Worm (Caenorhabditis elegans): Measurements from ENCODE around the gene F09E5.12.

F09E5.12 gene

ce11 chrII:5336035-5336376 lies 34.5 kb downstream of the F09E5.12 start:
- TF ChIP-seq F37D6.2 (tag; optimal IDR thresholded peaks at IDR 0.05) (peak; percentile 23), dmd-6 (GFP tag; IDR thresholded peaks at IDR 0.05) (peak; percentile 20; the same call in 1 of the 2 replicates), aha-1 (tag) (peak; percentile 99), hmg-1.1 (GFP tag; IDR thresholded peaks at IDR 0.05) (peak; percentile 56; the same call in 1 of the 2 replicates), lsy-2 (tag; optimal IDR thresholded peaks at IDR 0.05) (peak in 1 of 2 experiments; percentile 63), ztf-11 (tag; optimal IDR thresholded peaks at IDR 0.05) (no peak), fkh-10 (GFP tag; optimal IDR thresholded peaks at IDR 0.05) (peak; percentile 74), fos-1 (tag; optimal IDR thresholded peaks at IDR 0.05) (no peak), dmd-8 (GFP tag; IDR thresholded peaks at IDR 0.05) (no peak), hlh-30 (tag; optimal IDR thresholded peaks at IDR 0.05; ENCODE audit: insufficient read depth) (peak; percentile 28), egl-43 (GFP tag; IDR thresholded peaks at IDR 0.05) (peak; percentile 67), mdl-1 (tag; optimal IDR thresholded peaks at IDR 0.05) (peak in 1 of 2 experiments; percentile 40), mep-1 (tag; optimal IDR thresholded peaks at IDR 0.05) (peak; percentile 69), Y105C5A.15 (GFP tag; IDR thresholded peaks at IDR 0.05) (peak; percentile 45; the same call in 1 of the 2 replicates), gei-8 (GFP tag; optimal IDR thresholded peaks at IDR 0.05) (no peak), hif-1 (tag; optimal IDR thresholded peaks at IDR 0.05) (peak in 1 of 2 experiments; percentile 69), set-16 (GFP tag; IDR thresholded peaks at IDR 0.05) (peak; percentile 29; the same call in 1 of the 2 replicates), vab-7 (GFP tag; IDR thresholded peaks at IDR 0.05) (0 out of 2 replicates have a peak, but pooled peaks have one; percentile 26), lin-38 (GFP tag; IDR thresholded peaks at IDR 0.05) (peak; percentile 44; the same call in 1 of the 2 replicates), ama-1 (optimal IDR thresholded peaks at IDR 0.05) (peak; percentile 81), mes-2 (tag; optimal IDR thresholded peaks at IDR 0.05; ENCODE audit: poor library complexity, severe bottlenecking) (peak; percentile 27), spr-3 (GFP tag; optimal IDR thresholded peaks at IDR 0.05) (no peak), lin-13 (GFP tag; optimal IDR thresholded peaks at IDR 0.05) (no peak), arid-1 (GFP tag; conservative IDR thresholded peaks at IDR 0.05) (peak; percentile 65; the same call in 1 of the 2 replicates), F44E2.7 (GFP tag; IDR thresholded peaks at IDR 0.05) (no peak), ceh-20 (GFP tag; IDR thresholded peaks at IDR 0.05) (peak; percentile 20; the same call in 1 of the 2 replicates), rbr-2 (tag; optimal IDR thresholded peaks at IDR 0.05) (peak; percentile 60)

- TF ChIP-seq ama-1 (optimal IDR thresholded peaks at IDR 0.05) = no peak
- peak; percentile 41 for TF ChIP-seq dve-1 (tag; optimal IDR thresholded peaks at IDR 0.05; ENCODE audit: insufficient read depth)
- no peak for TF ChIP-seq php-3 (GFP tag; IDR thresholded peaks at IDR 0.05)
- TF ChIP-seq hmg-1.1 (GFP tag; IDR thresholded peaks at IDR 0.05) = no peak
- TF ChIP-seq F26F4.8 (GFP tag; conservative IDR thresholded peaks at IDR 0.05) = no peak
- peak; percentile 65 for TF ChIP-seq aha-1 (tag)
- TF ChIP-seq dmd-6 (GFP tag; IDR thresholded peaks at IDR 0.05) = no peak
- TF ChIP-seq Y48G9A.11 (GFP tag; IDR thresholded peaks at IDR 0.05) = no peak
- TF ChIP-seq hlh-30 (tag; optimal IDR thresholded peaks at IDR 0.05; ENCODE audit: insufficient read depth) = peak; percentile 38
- TF ChIP-seq lsy-2 (tag; optimal IDR thresholded peaks at IDR 0.05) = peak in 1 of 2 experiments; percentile 2
- peak; percentile 7 for TF ChIP-seq mes-2 (tag; optimal IDR thresholded peaks at IDR 0.05; ENCODE audit: poor library complexity, severe bottlenecking)
- peak in 1 of 2 experiments; percentile 13 for TF ChIP-seq hif-1 (tag; optimal IDR thresholded peaks at IDR 0.05)
- TF ChIP-seq unc-62 (GFP tag; optimal IDR thresholded peaks at IDR 0.05 in 1 of 2) = peak in 1 of 2 experiments; percentile 96
- TF ChIP-seq unc-62 (tag; optimal IDR thresholded peaks at IDR 0.05) = no peak
- no peak for TF ChIP-seq hlh-11 (tag; optimal IDR thresholded peaks at IDR 0.05)
- no peak for TF ChIP-seq spr-3 (GFP tag; optimal IDR thresholded peaks at IDR 0.05)
- no peak for TF ChIP-seq arid-1 (GFP tag; conservative IDR thresholded peaks at IDR 0.05)
- no peak for TF ChIP-seq lin-15B (tag; optimal IDR thresholded peaks at IDR 0.05)
- TF ChIP-seq dmd-8 (GFP tag; IDR thresholded peaks at IDR 0.05) = no peak
- no peak for TF ChIP-seq aly-2 (tag; optimal IDR thresholded peaks at IDR 0.05)
- TF ChIP-seq daf-19 (GFP tag; conservative IDR thresholded peaks at IDR 0.05) = no peak
- peak; percentile 67 for TF ChIP-seq nhr-6 (tag; optimal IDR thresholded peaks at IDR 0.05)
- TF ChIP-seq mxl-2 (GFP tag; conservative IDR thresholded peaks at IDR 0.05) = no peak
- TF ChIP-seq ztf-11 (tag; optimal IDR thresholded peaks at IDR 0.05) = no peak
Measured at ce11 chrII:5335370-5336034, 35.0 kb downstream of the F09E5.12 start.
